Fruit fly (Drosophila melanogaster): ENCODE data around the gene comm3.

DNA sequence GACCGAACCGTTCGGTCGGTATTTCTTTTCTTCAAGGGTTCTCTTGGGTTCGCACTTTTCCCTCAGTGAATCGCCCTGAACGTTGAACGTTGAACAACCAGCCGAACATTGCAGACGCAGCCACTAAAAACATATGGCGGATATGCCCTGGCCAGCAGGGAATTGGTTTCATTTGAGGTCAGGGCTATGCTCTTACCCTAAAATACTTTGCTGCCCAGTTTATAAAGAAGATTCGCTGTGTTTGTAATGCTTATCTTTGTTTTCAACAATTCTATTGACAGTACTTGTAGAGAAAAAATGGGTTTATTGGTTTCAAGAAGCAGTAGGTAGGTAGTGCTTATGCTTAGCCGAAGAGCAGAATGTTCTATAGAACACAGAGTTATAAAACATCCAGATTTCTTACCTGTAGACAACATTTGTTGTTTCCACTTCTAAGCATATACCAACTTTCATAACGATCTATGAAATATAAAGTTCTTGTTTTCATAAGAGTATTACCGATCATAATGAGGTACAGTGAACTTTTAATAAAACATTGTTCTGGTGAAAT, 52.3 kb downstream of the comm3 start:
- TF ChIP-seq CG8478 (optimal IDR thresholded peaks at IDR 0.05) (no peak), CTCF (optimal IDR thresholded peaks at IDR 0.05) (no peak)
